Worm (Caenorhabditis elegans): Measurements from ENCODE around the gene col-34.

Gene col-34

DNA sequence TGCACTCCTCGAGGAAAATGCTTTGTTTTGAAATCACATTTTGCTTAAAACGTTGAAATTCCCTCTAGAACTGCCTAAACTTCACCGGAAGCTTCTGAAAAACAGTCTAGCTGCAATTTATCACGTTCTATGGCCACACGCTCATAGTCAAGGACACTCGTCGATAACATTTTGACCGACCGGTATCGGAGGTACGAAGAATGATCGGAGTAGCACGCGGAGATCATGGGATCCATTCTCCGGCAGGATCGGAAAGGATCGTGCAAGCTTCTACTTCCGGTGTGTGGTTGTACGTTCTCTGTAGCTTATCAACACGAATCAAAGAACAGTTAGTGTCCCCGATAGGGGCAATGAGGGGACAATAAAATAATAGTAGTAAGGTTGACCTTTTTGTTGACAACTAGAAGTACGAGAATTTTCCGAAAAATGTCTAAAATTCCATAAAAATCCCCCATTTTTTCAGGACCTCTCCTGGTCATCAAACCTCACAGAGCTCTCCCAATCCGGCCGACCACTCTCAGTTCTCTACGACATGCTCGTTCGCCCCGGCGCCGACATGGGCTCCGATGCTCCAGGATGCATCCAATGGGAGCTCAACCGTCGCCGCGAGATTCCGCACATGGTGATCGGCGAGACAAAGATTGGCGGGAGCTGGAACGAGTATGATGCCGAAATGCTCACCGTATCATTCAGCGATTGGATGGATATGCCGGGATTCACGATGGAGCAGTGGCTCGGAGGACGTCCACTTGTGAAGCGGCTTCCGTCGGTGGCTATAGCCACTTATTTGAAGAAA lies 28.1 kb downstream of the col-34 start:
- no peak for TF ChIP-seq pes-1 (GFP tag; IDR thresholded peaks at IDR 0.05)
- no peak for TF ChIP-seq B0310.2 (tag; optimal IDR thresholded peaks at IDR 0.05)
- no peak for TF ChIP-seq tbx-11 (GFP tag; IDR thresholded peaks at IDR 0.05)
- no peak for TF ChIP-seq F13C5.2 (tag; optimal IDR thresholded peaks at IDR 0.05)

DNA sequence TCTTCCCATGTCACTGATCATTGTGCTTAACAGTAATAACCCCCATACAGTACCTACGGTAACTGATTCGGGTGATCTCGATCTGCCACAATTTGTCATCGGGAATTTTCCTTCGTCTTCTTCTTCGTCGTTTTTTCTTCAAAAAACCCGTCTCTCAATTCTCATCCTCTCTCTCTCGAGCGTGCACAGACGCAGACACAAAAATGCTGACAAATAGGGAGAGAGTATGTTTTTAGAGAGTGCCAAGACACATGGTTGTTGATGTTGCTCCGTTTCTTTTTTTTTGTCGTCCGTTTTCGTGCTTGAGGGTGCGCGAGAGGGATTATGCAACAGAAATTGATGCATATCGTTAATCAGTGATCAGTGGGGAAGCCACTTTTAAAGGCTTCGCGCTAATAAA lies 29.1 kb downstream of the col-34 start:
- no peak for TF ChIP-seq tbx-37 (GFP tag; conservative IDR thresholded peaks at IDR 0.05)
- no peak for TF ChIP-seq ets-7 (tag; optimal IDR thresholded peaks at IDR 0.05)
- no peak for TF ChIP-seq ceh-36 (tag; optimal IDR thresholded peaks at IDR 0.05)
- TF ChIP-seq aly-1 (tag; optimal IDR thresholded peaks at IDR 0.05): no peak
- TF ChIP-seq B0310.2 (tag; optimal IDR thresholded peaks at IDR 0.05): no peak
- TF ChIP-seq hmbx-1 (tag; optimal IDR thresholded peaks at IDR 0.05): no peak
- no peak for TF ChIP-seq ama-1 (optimal IDR thresholded peaks at IDR 0.05)
- TF ChIP-seq hnd-1 (tag; optimal IDR thresholded peaks at IDR 0.05): no peak
- TF ChIP-seq pes-1 (GFP tag; IDR thresholded peaks at IDR 0.05): no peak
- TF ChIP-seq F13C5.2 (tag; optimal IDR thresholded peaks at IDR 0.05): no peak

- TF ChIP-seq pes-1 (GFP tag; IDR thresholded peaks at IDR 0.05) (no peak), ama-1 (optimal IDR thresholded peaks at IDR 0.05) (no peak), tra-4 (tag; optimal IDR thresholded peaks at IDR 0.05) (no peak), scrt-1 (GFP tag; IDR thresholded peaks at IDR 0.05) (no peak), ceh-13 (GFP tag; optimal IDR thresholded peaks at IDR 0.05) (no peak), ets-7 (tag; optimal IDR thresholded peaks at IDR 0.05) (no peak), aly-1 (tag; optimal IDR thresholded peaks at IDR 0.05) (no peak), hmbx-1 (tag; optimal IDR thresholded peaks at IDR 0.05) (no peak), F13C5.2 (tag; optimal IDR thresholded peaks at IDR 0.05) (no peak), ceh-36 (tag; optimal IDR thresholded peaks at IDR 0.05) (no peak), hnd-1 (tag; optimal IDR thresholded peaks at IDR 0.05) (no peak), hmg-4 (GFP tag; optimal IDR thresholded peaks at IDR 0.05) (no peak), flt-1 (GFP tag; IDR thresholded peaks at IDR 0.05) (no peak), tbx-37 (GFP tag; conservative IDR thresholded peaks at IDR 0.05) (no peak), sea-1 (GFP tag; conservative IDR thresholded peaks at IDR 0.05) (no peak), tbx-11 (GFP tag; IDR thresholded peaks at IDR 0.05) (no peak), B0310.2 (tag; optimal IDR thresholded peaks at IDR 0.05) (no peak)
These were observed 31.7 kb downstream of the col-34 start for ce11 chrIV:4212733-4213132.

ce11 chrIV:4210868-4211267 lies 33.5 kb downstream of the col-34 start:
- no peak for TF ChIP-seq aly-1 (tag; optimal IDR thresholded peaks at IDR 0.05)
- TF ChIP-seq ceh-36 (tag; optimal IDR thresholded peaks at IDR 0.05): no peak

DNA sequence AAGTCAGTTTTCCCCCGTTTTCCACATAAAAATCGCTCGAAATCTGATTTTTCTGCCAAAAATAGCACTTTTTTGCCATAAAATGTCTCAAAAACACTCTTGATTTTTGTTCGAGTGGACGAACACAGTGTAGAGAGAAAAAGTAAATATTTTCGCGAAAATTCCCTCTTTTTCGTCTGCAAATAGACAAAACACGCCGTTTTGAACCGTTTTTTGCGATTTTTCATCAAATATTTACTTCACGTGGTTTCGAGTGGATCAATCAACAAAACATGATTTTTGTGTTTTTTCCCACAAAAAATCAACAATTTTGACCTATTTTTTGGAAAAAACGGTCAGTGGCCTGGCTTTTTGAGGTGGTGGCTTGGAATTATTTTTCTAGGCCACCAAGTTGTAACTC lies 35.3 kb downstream of the col-34 start:
- no peak for TF ChIP-seq F13C5.2 (tag; optimal IDR thresholded peaks at IDR 0.05)
- no peak for TF ChIP-seq ceh-13 (GFP tag; optimal IDR thresholded peaks at IDR 0.05)
- no peak for TF ChIP-seq hmg-4 (GFP tag; optimal IDR thresholded peaks at IDR 0.05)
- TF ChIP-seq hmbx-1 (tag; optimal IDR thresholded peaks at IDR 0.05): no peak
- TF ChIP-seq ama-1 (optimal IDR thresholded peaks at IDR 0.05): no peak
- no peak for TF ChIP-seq tra-4 (tag; optimal IDR thresholded peaks at IDR 0.05)
- TF ChIP-seq tbx-11 (GFP tag; IDR thresholded peaks at IDR 0.05): no peak
- TF ChIP-seq ceh-36 (tag; optimal IDR thresholded peaks at IDR 0.05): no peak
- no peak for TF ChIP-seq sea-1 (GFP tag; conservative IDR thresholded peaks at IDR 0.05)
- TF ChIP-seq scrt-1 (GFP tag; IDR thresholded peaks at IDR 0.05): no peak
- no peak for TF ChIP-seq tbx-37 (GFP tag; conservative IDR thresholded peaks at IDR 0.05)
- TF ChIP-seq pes-1 (GFP tag; IDR thresholded peaks at IDR 0.05): no peak
- TF ChIP-seq aly-1 (tag; optimal IDR thresholded peaks at IDR 0.05): no peak
- TF ChIP-seq flt-1 (GFP tag; IDR thresholded peaks at IDR 0.05): no peak
- TF ChIP-seq hnd-1 (tag; optimal IDR thresholded peaks at IDR 0.05): no peak
- no peak for TF ChIP-seq B0310.2 (tag; optimal IDR thresholded peaks at IDR 0.05)
- no peak for TF ChIP-seq ets-7 (tag; optimal IDR thresholded peaks at IDR 0.05)

ce11 chrIV:4207088-4207487 lies 37.3 kb downstream of the col-34 start, which contains the start of gene osgn-1:
Gene osgn-1 (plus strand): TSS chrIV:4207388.
- no peak for TF ChIP-seq tbx-11 (GFP tag; IDR thresholded peaks at IDR 0.05)
- TF ChIP-seq pes-1 (GFP tag; IDR thresholded peaks at IDR 0.05): no peak
- TF ChIP-seq ama-1 (optimal IDR thresholded peaks at IDR 0.05): no peak
- TF ChIP-seq hmg-4 (GFP tag; optimal IDR thresholded peaks at IDR 0.05): no peak
- no peak for TF ChIP-seq scrt-1 (GFP tag; IDR thresholded peaks at IDR 0.05)
- no peak for TF ChIP-seq B0310.2 (tag; optimal IDR thresholded peaks at IDR 0.05)
- TF ChIP-seq tra-4 (tag; optimal IDR thresholded peaks at IDR 0.05): no peak
- TF ChIP-seq F13C5.2 (tag; optimal IDR thresholded peaks at IDR 0.05): no peak
- no peak for TF ChIP-seq hmbx-1 (tag; optimal IDR thresholded peaks at IDR 0.05)
- no peak for TF ChIP-seq ceh-36 (tag; optimal IDR thresholded peaks at IDR 0.05)
- TF ChIP-seq tbx-37 (GFP tag; conservative IDR thresholded peaks at IDR 0.05): no peak
- no peak for TF ChIP-seq flt-1 (GFP tag; IDR thresholded peaks at IDR 0.05)
- TF ChIP-seq ets-7 (tag; optimal IDR thresholded peaks at IDR 0.05): no peak
- no peak for TF ChIP-seq aly-1 (tag; optimal IDR thresholded peaks at IDR 0.05)
- TF ChIP-seq sea-1 (GFP tag; conservative IDR thresholded peaks at IDR 0.05): no peak
- TF ChIP-seq hnd-1 (tag; optimal IDR thresholded peaks at IDR 0.05): no peak

DNA sequence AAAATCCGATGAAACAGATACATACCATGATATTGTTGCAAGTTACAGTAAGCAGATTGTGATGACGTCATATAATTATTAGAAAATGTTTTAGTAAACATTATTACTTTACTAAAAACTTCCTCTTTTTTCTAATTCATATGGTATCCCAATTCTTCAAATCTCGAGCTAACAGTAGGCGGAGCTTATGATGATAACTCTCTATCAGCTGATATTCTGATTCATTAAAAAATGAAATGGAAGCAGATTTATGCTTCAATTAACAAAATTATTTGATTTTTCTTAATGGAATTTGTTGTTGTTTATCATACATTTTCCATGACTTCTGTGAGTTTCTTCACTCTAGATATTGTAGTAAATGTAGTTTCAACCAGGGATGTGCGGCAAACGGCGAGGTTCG lies 40.1 kb downstream of the col-34 start, which contains the start of gene pax-2:
Gene pax-2, minus strand, starts transcription at position 101 of the 400 bp plus-strand sequence.
- TF ChIP-seq pes-1 (GFP tag; IDR thresholded peaks at IDR 0.05) (no peak), F13C5.2 (tag; optimal IDR thresholded peaks at IDR 0.05) (no peak), hmbx-1 (tag; optimal IDR thresholded peaks at IDR 0.05) (no peak), sea-1 (GFP tag; conservative IDR thresholded peaks at IDR 0.05) (no peak), ets-7 (tag; optimal IDR thresholded peaks at IDR 0.05) (no peak), ceh-36 (tag; optimal IDR thresholded peaks at IDR 0.05) (no peak), tbx-37 (GFP tag; conservative IDR thresholded peaks at IDR 0.05) (no peak), scrt-1 (GFP tag; IDR thresholded peaks at IDR 0.05) (no peak), aly-1 (tag; optimal IDR thresholded peaks at IDR 0.05) (no peak), ceh-13 (GFP tag; optimal IDR thresholded peaks at IDR 0.05) (no peak), B0310.2 (tag; optimal IDR thresholded peaks at IDR 0.05) (no peak)

Data from whole organism, early embryonic.